Comparison of ENCODE assay signal across 1 fruit fly cellular context in the genomic region with DNA sequence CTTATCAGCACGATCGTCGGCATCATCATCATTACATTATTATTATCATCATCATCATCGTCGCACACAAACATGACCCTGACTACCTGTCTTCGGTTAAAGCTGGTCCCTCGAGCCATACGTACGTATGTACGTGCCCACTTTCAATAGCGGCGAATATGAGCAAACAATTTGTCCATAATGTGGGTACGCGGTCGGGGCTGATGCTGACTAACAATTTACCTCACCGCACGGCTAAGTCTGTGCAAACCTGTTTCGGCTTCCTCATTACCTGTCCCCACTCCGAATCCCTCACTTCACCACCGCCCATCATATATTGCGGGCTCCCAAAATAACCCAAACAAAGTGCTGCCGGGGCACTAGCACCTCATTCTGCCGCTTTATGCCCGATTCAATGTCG.
TF ChIP-seq lines count a peak whose summit lies in the region.

No protein-coding gene starts in this region.

TF ChIP-seq in whole organism, embryonic, 481 proteins besides CTCF, POLR2A, EP300 and RAD21 (continued from another document):
- peak in 1 of 2 experiments; percentile 43 for TF ChIP-seq Eip74EF (GFP tag; optimal IDR thresholded peaks at IDR 0.05; lab: Kevin White, UChicago)
- no peak for TF ChIP-seq Taf1 (GFP tag; IDR thresholded peaks at IDR 0.05; lab: Robert Waterston, UW)
- TF ChIP-seq CG6791 (GFP tag; IDR thresholded peaks at IDR 0.05; lab: Robert Waterston, UW; ENCODE audit: partially characterized antibody): no peak
- no peak for TF ChIP-seq oc (tag; optimal IDR thresholded peaks at IDR 0.05; lab: Kevin White, UChicago)
- no peak for TF ChIP-seq CG17802 (tag; optimal IDR thresholded peaks at IDR 0.05; lab: Kevin White, UChicago)
- no peak for TF ChIP-seq Atf3 (GFP tag; optimal IDR thresholded peaks at IDR 0.05; lab: Kevin White, UChicago)
- TF ChIP-seq BtbVII (GFP tag; optimal IDR thresholded peaks at IDR 0.05; lab: Kevin White, UChicago): peak; percentile 8
- TF ChIP-seq schlank (tag; optimal IDR thresholded peaks at IDR 0.05; lab: Kevin White, UChicago): no peak
- TF ChIP-seq CG15479 (GFP tag; optimal IDR thresholded peaks at IDR 0.05; lab: Kevin White, UChicago): no peak
- TF ChIP-seq CG4617 (GFP tag; optimal IDR thresholded peaks at IDR 0.05; lab: Kevin White, UChicago; ENCODE audit: borderline replicate concordance): no peak
- no peak for TF ChIP-seq CG7963 (GFP tag; IDR thresholded peaks at IDR 0.05; lab: Robert Waterston, UW; ENCODE audit: partially characterized antibody)
- peak; percentile 81 for TF ChIP-seq CG10543 (GFP tag; optimal IDR thresholded peaks at IDR 0.05; lab: Kevin White, UChicago)
- peak; percentile 39 for TF ChIP-seq abd-A (tag; optimal IDR thresholded peaks at IDR 0.05; lab: Kevin White, UChicago)
- no peak for TF ChIP-seq CG2678 (tag; optimal IDR thresholded peaks at IDR 0.05; lab: Kevin White, UChicago)
- TF ChIP-seq CG9932 (GFP tag; IDR thresholded peaks at IDR 0.05; lab: Robert Waterston, UW): no peak
- TF ChIP-seq cwo (GFP tag; optimal IDR thresholded peaks at IDR 0.05; lab: Kevin White, UChicago): no peak
- no peak for TF ChIP-seq CG6813 (GFP tag; optimal IDR thresholded peaks at IDR 0.05; lab: Kevin White, UChicago)
- TF ChIP-seq dimm (GFP tag; IDR thresholded peaks at IDR 0.05; lab: Robert Waterston, UW): no peak
- TF ChIP-seq CG3065 (GFP tag; optimal IDR thresholded peaks at IDR 0.05; lab: Kevin White, UChicago): no peak
- no peak for TF ChIP-seq tap (tag; optimal IDR thresholded peaks at IDR 0.05; lab: Kevin White, UChicago)
- TF ChIP-seq sc (optimal IDR thresholded peaks at IDR 0.05; lab: Kevin White, UChicago): no peak
- TF ChIP-seq sc (GFP tag; optimal IDR thresholded peaks at IDR 0.05; lab: Kevin White, UChicago): no peak
- TF ChIP-seq vvl (GFP tag; IDR thresholded peaks at IDR 0.05; lab: Robert Waterston, UW): peak; percentile 13; the same call in 1 of the 2 replicates
- no peak for TF ChIP-seq CG15696 (tag; optimal IDR thresholded peaks at IDR 0.05; lab: Kevin White, UChicago)
- no peak for TF ChIP-seq stwl (tag; optimal IDR thresholded peaks at IDR 0.05; lab: Kevin White, UChicago)
- TF ChIP-seq mirr (GFP tag; optimal IDR thresholded peaks at IDR 0.05; lab: Kevin White, UChicago): peak; percentile 67
- peak; percentile 81 for TF ChIP-seq crol (GFP tag; IDR thresholded peaks at IDR 0.05; lab: Robert Waterston, UW)
- no peak for TF ChIP-seq CG4282 (GFP tag; optimal IDR thresholded peaks at IDR 0.05; lab: Kevin White, UChicago)
- TF ChIP-seq CG7987 (GFP tag; optimal IDR thresholded peaks at IDR 0.05; lab: Kevin White, UChicago): no peak
- no peak for TF ChIP-seq Hmr (GFP tag; optimal IDR thresholded peaks at IDR 0.05; lab: Kevin White, UChicago)
- TF ChIP-seq CG10321 (GFP tag; IDR thresholded peaks at IDR 0.05; lab: Robert Waterston, UW): no peak
- TF ChIP-seq CG13894 (tag; optimal IDR thresholded peaks at IDR 0.05; lab: Kevin White, UChicago): peak; percentile 73
- TF ChIP-seq Fer3 (tag; optimal IDR thresholded peaks at IDR 0.05; lab: Kevin White, UChicago): no peak
- TF ChIP-seq twi (tag; optimal IDR thresholded peaks at IDR 0.05; lab: Kevin White, UChicago): no peak
- TF ChIP-seq CG4854 (GFP tag; optimal IDR thresholded peaks at IDR 0.05; lab: Kevin White, UChicago): no peak
- no peak for TF ChIP-seq sr (GFP tag; IDR thresholded peaks at IDR 0.05; lab: Robert Waterston, UW)
- TF ChIP-seq Oli (tag; optimal IDR thresholded peaks at IDR 0.05; lab: Kevin White, UChicago): no peak
- peak; percentile 15 for TF ChIP-seq kni (GFP tag; optimal IDR thresholded peaks at IDR 0.05; lab: Kevin White, UChicago)
- no peak for TF ChIP-seq CG11504 (tag; optimal IDR thresholded peaks at IDR 0.05; lab: Kevin White, UChicago)
- TF ChIP-seq hkb (optimal IDR thresholded peaks at IDR 0.05; lab: Kevin White, UChicago): no peak
- TF ChIP-seq hkb (GFP tag; IDR thresholded peaks at IDR 0.05; lab: Robert Waterston, UW): no peak
- TF ChIP-seq Neu2 (GFP tag; optimal IDR thresholded peaks at IDR 0.05; lab: Kevin White, UChicago; ENCODE audit: borderline replicate concordance): no peak
- TF ChIP-seq BEAF-32 (GFP tag; optimal IDR thresholded peaks at IDR 0.05; lab: Kevin White, UChicago): no peak
- TF ChIP-seq gce (GFP tag; IDR thresholded peaks at IDR 0.05; lab: Robert Waterston, UW): no peak
- no peak for TF ChIP-seq esg (GFP tag; conservative IDR thresholded peaks at IDR 0.05; lab: Robert Waterston, UW)
- TF ChIP-seq Dbx (GFP tag; IDR thresholded peaks at IDR 0.05; lab: Robert Waterston, UW): no peak
- no peak for TF ChIP-seq Sox102F (GFP tag; optimal IDR thresholded peaks at IDR 0.05; lab: Kevin White, UChicago)
- peak; percentile 95 for TF ChIP-seq CG12769 (tag; optimal IDR thresholded peaks at IDR 0.05; lab: Kevin White, UChicago)
- no peak for TF ChIP-seq CG14050 (GFP tag; IDR thresholded peaks at IDR 0.05; lab: Robert Waterston, UW)
- 0 out of 2 replicates have a peak, but pooled peaks have one; percentile 10 for TF ChIP-seq CG32532 (GFP tag; IDR thresholded peaks at IDR 0.05; lab: Robert Waterston, UW)
- no peak for TF ChIP-seq trem (tag; optimal IDR thresholded peaks at IDR 0.05; lab: Kevin White, UChicago)
- peak; percentile 46 for TF ChIP-seq kay (GFP tag; optimal IDR thresholded peaks at IDR 0.05; lab: Kevin White, UChicago)
- TF ChIP-seq ftz-f1 (GFP tag; optimal IDR thresholded peaks at IDR 0.05; lab: Kevin White, UChicago): peak; percentile 21
- TF ChIP-seq sd (tag; optimal IDR thresholded peaks at IDR 0.05; lab: Kevin White, UChicago): peak; percentile 61
- no peak for TF ChIP-seq Meics (GFP tag; optimal IDR thresholded peaks at IDR 0.05; lab: Kevin White, UChicago)
- TF ChIP-seq CG6683 (GFP tag; optimal IDR thresholded peaks at IDR 0.05; lab: Kevin White, UChicago): no peak
- no peak for TF ChIP-seq CG13424 (tag; optimal IDR thresholded peaks at IDR 0.05; lab: Kevin White, UChicago)
- peak; percentile 87; the same call in 3 of the 4 replicates for TF ChIP-seq chinmo (GFP tag; IDR thresholded peaks at IDR 0.05; lab: Robert Waterston, UW; ENCODE audit: partially characterized antibody)
- TF ChIP-seq Pdp1 (GFP tag; optimal IDR thresholded peaks at IDR 0.05; lab: Kevin White, UChicago): peak in 1 of 2 experiments; percentile 4
- TF ChIP-seq hb (GFP tag; IDR thresholded peaks at IDR 0.05; lab: Robert Waterston, UW; ENCODE audit: partially characterized antibody): no peak
- TF ChIP-seq CG33557 (GFP tag; optimal IDR thresholded peaks at IDR 0.05; lab: Kevin White, UChicago): no peak
- no peak for TF ChIP-seq CG15269 (tag; optimal IDR thresholded peaks at IDR 0.05; lab: Kevin White, UChicago)
- no peak for TF ChIP-seq Drgx (GFP tag; IDR thresholded peaks at IDR 0.05; lab: Robert Waterston, UW)
- TF ChIP-seq slp2 (GFP tag; optimal IDR thresholded peaks at IDR 0.05; lab: Kevin White, UChicago): no peak
- peak; percentile 43; the same call in 1 of the 2 replicates for TF ChIP-seq rib (GFP tag; IDR thresholded peaks at IDR 0.05; lab: Robert Waterston, UW)
- TF ChIP-seq br (optimal IDR thresholded peaks at IDR 0.05; lab: Kevin White, UChicago): no peak
- TF ChIP-seq CG6654 (GFP tag; optimal IDR thresholded peaks at IDR 0.05; lab: Kevin White, UChicago): no peak
- TF ChIP-seq dati (GFP tag; IDR thresholded peaks at IDR 0.05; lab: Robert Waterston, UW): no peak
- TF ChIP-seq CG1602 (GFP tag; optimal IDR thresholded peaks at IDR 0.05; lab: Kevin White, UChicago): no peak
- 0 out of 2 replicates have a peak, but pooled peaks have one; percentile 9 for TF ChIP-seq CG16779 (GFP tag; IDR thresholded peaks at IDR 0.05; lab: Robert Waterston, UW)
- TF ChIP-seq Lhr (GFP tag; optimal IDR thresholded peaks at IDR 0.05; lab: Kevin White, UChicago): no peak
- no peak for TF ChIP-seq Dref (GFP tag; IDR thresholded peaks at IDR 0.05; lab: Robert Waterston, UW)
- TF ChIP-seq CG7271 (tag; optimal IDR thresholded peaks at IDR 0.05; lab: Kevin White, UChicago): no peak
- no peak for TF ChIP-seq Ets97D (GFP tag; optimal IDR thresholded peaks at IDR 0.05; lab: Kevin White, UChicago)
- TF ChIP-seq HLH4C (GFP tag; IDR thresholded peaks at IDR 0.05; lab: Robert Waterston, UW; ENCODE audit: partially characterized antibody): 0 out of 3 replicates have a peak, but pooled peaks have one; percentile 29
- TF ChIP-seq CG17328 (GFP tag; IDR thresholded peaks at IDR 0.05; lab: Robert Waterston, UW): no peak
- TF ChIP-seq CG5180 (GFP tag; optimal IDR thresholded peaks at IDR 0.05; lab: Kevin White, UChicago): no peak
- no peak for TF ChIP-seq ewg (GFP tag; optimal IDR thresholded peaks at IDR 0.05; lab: Kevin White, UChicago)
- no peak for TF ChIP-seq CG31365 (tag; optimal IDR thresholded peaks at IDR 0.05; lab: Kevin White, UChicago)
